Fruit fly (Drosophila melanogaster) whole organism, prepupa: Measurements from ENCODE around the gene Drsl1.

Experiments
- CG10631 ChIP-seq: fragments of 200-800 bp; sonication (Bioruptor generic); optimal IDR thresholded peaks from 2 replicates; lab custom pipeline; 2016; ENCODE audit warnings: missing biosample characterization, missing genetic modification characterization
- CG11294 ChIP-seq: fragments of 200-800 bp; sonication (Bioruptor generic); IDR thresholded peaks from 2 replicates; pipeline ENCODE4 v1.3.6; 2022; ENCODE audit warnings: missing biosample characterization, missing genetic modification characterization
- CG11902 ChIP-seq: fragments of 200-800 bp; sonication (Bioruptor generic); optimal IDR thresholded peaks from 3 replicates; lab custom pipeline; 2016; ENCODE audit warnings: missing biosample characterization, missing genetic modification characterization
- CG32006 ChIP-seq: fragments of 200-800 bp; sonication (Bioruptor generic); optimal IDR thresholded peaks from 3 replicates; lab custom pipeline; 2017; ENCODE audit warnings: missing biosample characterization, mild to moderate bottlenecking, missing genetic modification characterization
- CG34406 ChIP-seq: fragments of 200-800 bp; sonication (Bioruptor generic); optimal IDR thresholded peaks from 3 replicates; lab custom pipeline; 2016; ENCODE audit warnings: missing biosample characterization, missing genetic modification characterization
- CG6854 ChIP-seq: fragments of 200-800 bp; sonication (Bioruptor generic); optimal IDR thresholded peaks from 2 replicates; lab custom pipeline; 2017; ENCODE audit warnings: missing biosample characterization, mild to moderate bottlenecking, missing genetic modification characterization
- Eip75B ChIP-seq: fragments of 200-800 bp; sonication (Bioruptor generic); optimal IDR thresholded peaks from 3 replicates; lab custom pipeline; 2016; ENCODE audit warnings: missing biosample characterization, missing genetic modification characterization
- Eip78C ChIP-seq: fragments of 200-800 bp; sonication (Bioruptor generic); peaks from one replicate; lab custom pipeline; 2016; ENCODE audit warnings: missing biosample characterization, missing genetic modification characterization
- Gug ChIP-seq: fragments of 200-800 bp; sonication (Bioruptor generic); IDR thresholded peaks from 2 replicates; pipeline ENCODE4 v1.3.6; 2022; ENCODE audit warnings: missing biosample characterization, missing genetic modification characterization
- Hr4 ChIP-seq: fragments of 200-800 bp; sonication (Bioruptor generic); optimal IDR thresholded peaks from 3 replicates; lab custom pipeline; 2016; ENCODE audit warnings: missing biosample characterization, missing genetic modification characterization
- Sox102F ChIP-seq: fragments of 200-800 bp; sonication (Bioruptor generic); optimal IDR thresholded peaks from 2 replicates; lab custom pipeline; 2016; ENCODE audit warnings: missing biosample characterization, mild to moderate bottlenecking, missing genetic modification characterization
- Sox14 ChIP-seq: fragments of 200-800 bp; sonication (Bioruptor generic); optimal IDR thresholded peaks from 3 replicates; lab custom pipeline; 2016; ENCODE audit warnings: missing biosample characterization, missing genetic modification characterization
- fd59A ChIP-seq: fragments of 200-800 bp; sonication (Bioruptor generic); optimal IDR thresholded peaks from 2 replicates; lab custom pipeline; 2017; ENCODE audit warnings: missing biosample characterization, mild to moderate bottlenecking, missing genetic modification characterization, missing genetic modification reagents
- pdm3 ChIP-seq: fragments of 200-800 bp; sonication (Bioruptor generic); optimal IDR thresholded peaks from 3 replicates; lab custom pipeline; 2016; ENCODE audit warnings: missing biosample characterization, missing genetic modification characterization

dm6 chr3L:3369256-3369655 lies 33.7 kb upstream of the Drsl1 start, which contains the start of gene Drs:
- TF ChIP-seq Hr4, result no peak
- TF ChIP-seq Eip78C, result no peak
- TF ChIP-seq Gug (GFP tag; lab: Robert Waterston, UW), result no peak
- no peak for TF ChIP-seq pdm3
- TF ChIP-seq CG34406 (GFP tag; lab: Kevin White, UChicago), result no peak
- TF ChIP-seq CG11902 (GFP tag; lab: Kevin White, UChicago), result no peak
- no peak for TF ChIP-seq Eip75B (GFP tag; lab: Kevin White, UChicago)
- TF ChIP-seq Sox102F (GFP tag; lab: Kevin White, UChicago), result no peak
- TF ChIP-seq CG32006 (GFP tag; lab: Kevin White, UChicago), result no peak
- no peak for TF ChIP-seq fd59A (GFP tag; lab: Kevin White, UChicago)
- TF ChIP-seq CG6854 (GFP tag; lab: Kevin White, UChicago), result no peak
- TF ChIP-seq CG11294, result no peak
- TF ChIP-seq Sox14 (GFP tag; lab: Kevin White, UChicago), result no peak
- TF ChIP-seq CG10631 (GFP tag; lab: Kevin White, UChicago), result no peak
